Fruit fly (Drosophila melanogaster): Measurements from ENCODE around the gene Spn28F.

The Spn28F gene

DNA sequence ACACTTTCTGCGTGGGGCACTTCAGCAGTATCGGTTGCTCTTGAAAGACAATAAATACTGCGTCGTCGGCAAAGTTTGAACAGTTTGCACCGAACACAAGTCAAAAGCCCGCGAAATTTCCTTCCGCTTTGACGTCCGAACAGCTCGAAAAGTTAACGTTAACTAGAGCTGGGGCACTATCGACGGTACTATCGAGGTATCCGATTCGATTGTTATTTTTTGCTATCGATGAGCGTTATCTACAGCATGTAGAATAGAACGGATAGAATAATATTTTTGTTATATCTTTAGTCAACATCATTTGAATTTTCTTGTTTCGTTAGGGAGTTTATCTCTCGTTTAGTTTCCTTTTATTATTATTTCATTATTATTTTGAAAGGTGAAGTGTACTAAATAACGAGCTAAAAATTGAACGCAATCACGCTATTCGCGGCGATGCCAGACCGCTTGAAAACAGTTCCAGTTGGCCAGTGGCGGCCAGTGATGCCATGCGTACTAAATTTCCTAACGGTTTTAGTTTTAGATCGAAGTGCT, 1.8 kb downstream of the Spn28F start, which contains the start of gene Pvr (continued):
- TF ChIP-seq Xrp1 (GFP tag; IDR thresholded peaks at IDR 0.05) (no peak), Dip3 (GFP tag; optimal IDR thresholded peaks at IDR 0.05) (no peak), phol (tag; optimal IDR thresholded peaks at IDR 0.05) (no peak), ind (GFP tag; optimal IDR thresholded peaks at IDR 0.05) (no peak), nau (GFP tag; optimal IDR thresholded peaks at IDR 0.05) (no peak), tup (GFP tag; optimal IDR thresholded peaks at IDR 0.05) (no peak), Atf3 (GFP tag; optimal IDR thresholded peaks at IDR 0.05) (no peak), CG3995 (GFP tag; optimal IDR thresholded peaks at IDR 0.05) (peak; percentile 93), CG3726 (GFP tag; IDR thresholded peaks at IDR 0.05) (no peak), trh (GFP tag; optimal IDR thresholded peaks at IDR 0.05) (no peak), pzg (GFP tag; optimal IDR thresholded peaks at IDR 0.05) (peak; percentile 70), MTF-1 (GFP tag; optimal IDR thresholded peaks at IDR 0.05; ENCODE audit: borderline replicate concordance) (peak; percentile 28), inv (GFP tag; IDR thresholded peaks at IDR 0.05; ENCODE audit: partially characterized antibody) (peak; percentile 94), ranshi (GFP tag; IDR thresholded peaks at IDR 0.05) (no peak), Ets65A (GFP tag) (no peak), sqz (GFP tag; optimal IDR thresholded peaks at IDR 0.05) (no peak), HHEX (GFP tag; optimal IDR thresholded peaks at IDR 0.05) (no peak), dysf (GFP tag; IDR thresholded peaks at IDR 0.05) (no peak), CkIIα-i1 (GFP tag; IDR thresholded peaks at IDR 0.05) (no peak), sd (tag; optimal IDR thresholded peaks at IDR 0.05) (no peak), h (optimal IDR thresholded peaks at IDR 0.05) (no peak), lbe (GFP tag; optimal IDR thresholded peaks at IDR 0.05) (peak; percentile 32), CG8924 (tag; optimal IDR thresholded peaks at IDR 0.05) (peak; percentile 3), CG2116 (GFP tag; optimal IDR thresholded peaks at IDR 0.05) (peak; percentile 69), insv (GFP tag; optimal IDR thresholded peaks at IDR 0.05) (no peak), shn (GFP tag; optimal IDR thresholded peaks at IDR 0.05) (no peak), CG6791 (GFP tag; IDR thresholded peaks at IDR 0.05; ENCODE audit: partially characterized antibody) (peak; percentile 95), CG11398 (GFP tag; optimal IDR thresholded peaks at IDR 0.05) (no peak), nmo (GFP tag; optimal IDR thresholded peaks at IDR 0.05) (peak; percentile 67), CoRest (tag; optimal IDR thresholded peaks at IDR 0.05) (peak; percentile 29), gro (GFP tag; optimal IDR thresholded peaks at IDR 0.05) (no peak), CG18764 (GFP tag; optimal IDR thresholded peaks at IDR 0.05) (no peak), H2.0 (GFP tag; IDR thresholded peaks at IDR 0.05) (no peak), Side (GFP tag; optimal IDR thresholded peaks at IDR 0.05) (no peak), Bgb (GFP tag; IDR thresholded peaks at IDR 0.05; ENCODE audit: partially characterized antibody) (peak; percentile 97), Ada2b (GFP tag; IDR thresholded peaks at IDR 0.05) (no peak), vvl (GFP tag; IDR thresholded peaks at IDR 0.05) (peak; percentile 31; the same call in 1 of the 2 replicates), Max (GFP tag; optimal IDR thresholded peaks at IDR 0.05) (peak; percentile 4), Taf1 (GFP tag; IDR thresholded peaks at IDR 0.05) (no peak), CG8089 (GFP tag; optimal IDR thresholded peaks at IDR 0.05) (no peak), Dp (GFP tag; optimal IDR thresholded peaks at IDR 0.05) (peak; percentile 66), Hsf (GFP tag; optimal IDR thresholded peaks at IDR 0.05) (no peak), CG12219 (GFP tag; optimal IDR thresholded peaks at IDR 0.05) (no peak), CG4328 (GFP tag; optimal IDR thresholded peaks at IDR 0.05) (no peak), Six4 (GFP tag; optimal IDR thresholded peaks at IDR 0.05) (no peak), TFAM (GFP tag; optimal IDR thresholded peaks at IDR 0.05) (no peak), CG30403 (GFP tag; optimal IDR thresholded peaks at IDR 0.05) (no peak), CG15696 (tag; optimal IDR thresholded peaks at IDR 0.05) (no peak), Blimp-1 (GFP tag; optimal IDR thresholded peaks at IDR 0.05) (no peak), z (GFP tag; IDR thresholded peaks at IDR 0.05) (no peak), Tbp (GFP tag; optimal IDR thresholded peaks at IDR 0.05) (no peak), bbx (GFP tag; IDR thresholded peaks at IDR 0.05; ENCODE audit: partially characterized antibody) (peak; percentile 97)
